Worm (Caenorhabditis elegans) whole organism, young adult: ENCODE results near the gene F42C5.9.
A peak's percentile ranks its signal among the peaks of the same experiment; 100 is the strongest.

Source experiments
- B0261.1 ChIP-seq: sonication (generic microtip); optimal IDR thresholded peaks from 2 replicates; lab custom pipeline; 2016; ENCODE audit warnings: mild to moderate bottlenecking, missing genetic modification characterization, moderate library complexity, missing compliant biosample characterization
- C17E4.6 ChIP-seq: fragments of 200-800 bp; sonication (Bioruptor generic); IDR thresholded peaks from 2 replicates; pipeline ENCODE4 v1.3.6; 2022; ENCODE audit warnings: missing genetic modification reagents, missing genetic modification characterization, missing compliant biosample characterization
- F10E7.11 ChIP-seq: sonication (generic microtip); optimal IDR thresholded peaks from 2 replicates; lab custom pipeline; 2017; ENCODE audit warnings: mild to moderate bottlenecking, missing genetic modification characterization, moderate library complexity, missing compliant biosample characterization
- F22D6.2 ChIP-seq: sonication (generic microtip); optimal IDR thresholded peaks from 2 replicates; lab custom pipeline; 2016; ENCODE audit warnings: mild to moderate bottlenecking, missing genetic modification characterization, missing compliant biosample characterization
- F33H1.4 ChIP-seq: fragments of 200-800 bp; sonication (Bioruptor generic); IDR thresholded peaks from 2 replicates; pipeline ENCODE4 v1.3.6; 2022; ENCODE audit warnings: missing genetic modification reagents, missing genetic modification characterization, missing compliant biosample characterization
- F49E8.2 ChIP-seq: sonication (generic microtip); optimal IDR thresholded peaks from 3 replicates; lab custom pipeline; 2017; ENCODE audit warnings: missing genetic modification characterization, mild to moderate bottlenecking, missing compliant biosample characterization, antibody characterized with exemption, moderate library complexity; ENCODE audit not compliant: insufficient read depth
- F57C9.4 ChIP-seq: sonication (generic microtip); optimal IDR thresholded peaks from 2 replicates; lab custom pipeline; 2017; ENCODE audit warnings: mild to moderate bottlenecking, missing genetic modification characterization, missing compliant biosample characterization
- K11D2.4 ChIP-seq: fragments of 200-800 bp; sonication (Bioruptor generic); IDR thresholded peaks from 2 replicates; pipeline ENCODE4 v1.3.6; 2022; ENCODE audit warnings: missing genetic modification reagents, missing genetic modification characterization, missing compliant biosample characterization
- K12H6.12 ChIP-seq: fragments of 200-800 bp; sonication (Bioruptor generic); optimal IDR thresholded peaks from 2 replicates; lab custom pipeline; 2018; ENCODE audit warnings: mild to moderate bottlenecking, missing genetic modification characterization, missing compliant biosample characterization
- T07F8.4 ChIP-seq: sonication (generic microtip); optimal IDR thresholded peaks from 2 replicates; lab custom pipeline; 2016; ENCODE audit warnings: mild to moderate bottlenecking, missing genetic modification characterization, moderate library complexity, missing compliant biosample characterization
- T26A5.8 ChIP-seq: sonication (generic microtip); optimal IDR thresholded peaks from 2 replicates; lab custom pipeline; 2016; ENCODE audit warnings: missing genetic modification characterization, missing compliant biosample characterization
- Y56A3A.18 ChIP-seq: fragments of 200-800 bp; sonication (Bioruptor generic); IDR thresholded peaks from 2 replicates; pipeline ENCODE4 v1.3.6; 2022; ENCODE audit warnings: missing genetic modification reagents, missing genetic modification characterization, missing compliant biosample characterization
- Y79H2A.3 ChIP-seq: fragments of 200-800 bp; sonication (Bioruptor generic); conservative IDR thresholded peaks from 2 replicates; pipeline ENCODE4 v1.3.6; 2022; ENCODE audit warnings: missing genetic modification reagents, missing genetic modification characterization, missing compliant biosample characterization
- akir-1 ChIP-seq: fragments of 200-800 bp; sonication (Bioruptor generic); optimal IDR thresholded peaks from 2 replicates; lab custom pipeline; 2018; ENCODE audit warnings: mild to moderate bottlenecking, missing genetic modification characterization, moderate library complexity, missing compliant biosample characterization
- ama-1 ChIP-seq, 3 experiments: fragments of 150-350 bp in 1 of 3; sonication (generic microtip) in 2 of 3; optimal IDR thresholded peaks; 2 replicates each; lab custom pipeline; 2014 to 2018; ENCODE audit warnings: missing biosample characterization in 2 of 3, missing genetic modification characterization in 2 of 3, missing genetic modification reagents in 2 of 3
- atf-7 ChIP-seq: sonication (generic microtip); optimal IDR thresholded peaks from 2 replicates; lab custom pipeline; 2017; ENCODE audit warnings: mild to moderate bottlenecking, missing genetic modification characterization, missing compliant biosample characterization
- attf-5 ChIP-seq: fragments of 200-800 bp; sonication (Bioruptor generic); optimal IDR thresholded peaks from 2 replicates; lab custom pipeline; 2018; ENCODE audit warnings: mild to moderate bottlenecking, missing genetic modification characterization, missing compliant biosample characterization
- bed-1 ChIP-seq: fragments of 200-800 bp; sonication (Bioruptor generic); IDR thresholded peaks from 2 replicates; pipeline ENCODE4 v1.3.6; 2022; ENCODE audit warnings: missing genetic modification reagents, missing genetic modification characterization, missing compliant biosample characterization
- cebp-1 ChIP-seq, 2 experiments: fragments of 200-800 bp in 1 of 2; sonication (Bioruptor generic) in 1 of 2; sonication (generic microtip) in 1 of 2; IDR thresholded peaks in 1 of 2; optimal IDR thresholded peaks in 1 of 2; 2 replicates each; pipeline versions ENCODE4 v1.3.6 to Lab custom; 2017 to 2022; ENCODE audit warnings: missing compliant biosample characterization in 2 of 2, missing genetic modification characterization in 2 of 2, mild to moderate bottlenecking in 1 of 2, missing genetic modification reagents in 1 of 2, moderate library complexity in 1 of 2
- ceh-100 ChIP-seq: fragments of 200-800 bp; sonication (Bioruptor generic); IDR thresholded peaks from 2 replicates; pipeline ENCODE4 v1.3.6; 2022; ENCODE audit warnings: missing genetic modification reagents, missing genetic modification characterization, missing compliant biosample characterization
- ceh-27 ChIP-seq: fragments of 200-800 bp; sonication (Bioruptor generic); optimal IDR thresholded peaks from 2 replicates; lab custom pipeline; 2018; ENCODE audit warnings: mild to moderate bottlenecking, missing genetic modification characterization, moderate library complexity, missing compliant biosample characterization
- ceh-40 ChIP-seq: fragments of 200-800 bp; sonication (Bioruptor generic); IDR thresholded peaks from 2 replicates; pipeline ENCODE4 v1.3.6; 2022; ENCODE audit warnings: missing genetic modification characterization, missing compliant biosample characterization
- ceh-79 ChIP-seq: sonication (generic microtip); optimal IDR thresholded peaks from 2 replicates; lab custom pipeline; 2017; ENCODE audit warnings: mild to moderate bottlenecking, missing genetic modification characterization, missing compliant biosample characterization
- dpl-1 ChIP-seq: fragments of 150-350 bp; optimal IDR thresholded peaks from 2 replicates; lab custom pipeline; 2014; ENCODE audit warnings: missing biosample characterization, missing genetic modification reagents, missing genetic modification characterization
- egl-18 ChIP-seq: fragments of 200-800 bp; sonication (Bioruptor generic); IDR thresholded peaks from 2 replicates; pipeline ENCODE4 v1.3.6; 2022; ENCODE audit warnings: missing genetic modification reagents, missing genetic modification characterization, missing compliant biosample characterization
- ekl-4 ChIP-seq: fragments of 200-800 bp; sonication (Bioruptor generic); IDR thresholded peaks from 2 replicates; pipeline ENCODE4 v1.3.6; 2022; ENCODE audit warnings: missing genetic modification reagents, missing genetic modification characterization, missing compliant biosample characterization
- ets-4 ChIP-seq: fragments of 200-800 bp; sonication (Bioruptor generic); optimal IDR thresholded peaks from 2 replicates; lab custom pipeline; 2018; ENCODE audit warnings: mild to moderate bottlenecking, missing genetic modification characterization, missing compliant biosample characterization
- hmg-1.2 ChIP-seq: fragments of 200-800 bp; sonication (Bioruptor generic); IDR thresholded peaks from 2 replicates; pipeline ENCODE4 v1.3.6; 2022; ENCODE audit warnings: missing genetic modification reagents, missing genetic modification characterization, missing compliant biosample characterization
- hmg-20 ChIP-seq: fragments of 200-800 bp; sonication (Bioruptor generic); IDR thresholded peaks from 2 replicates; pipeline ENCODE4 v1.3.6; 2022; ENCODE audit warnings: missing genetic modification reagents, missing genetic modification characterization, missing compliant biosample characterization
- lag-1 ChIP-seq: fragments of 200-800 bp; sonication (Bioruptor generic); IDR thresholded peaks from 2 replicates; pipeline ENCODE4 v1.3.6; 2022; ENCODE audit warnings: missing genetic modification reagents, missing genetic modification characterization, missing compliant biosample characterization
- lin-26 ChIP-seq: fragments of 200-800 bp; sonication (Bioruptor generic); IDR thresholded peaks from 2 replicates; pipeline ENCODE4 v1.3.6; 2022; ENCODE audit warnings: missing genetic modification reagents, missing genetic modification characterization, missing compliant biosample characterization
- lin-40 ChIP-seq: sonication (generic microtip); optimal IDR thresholded peaks from 2 replicates; lab custom pipeline; 2016; ENCODE audit warnings: missing genetic modification characterization, mild to moderate bottlenecking, missing compliant biosample characterization, missing genotype, missing genetic modification reagents
- lir-1 ChIP-seq: fragments of 200-800 bp; sonication (Bioruptor generic); conservative IDR thresholded peaks from 2 replicates; pipeline ENCODE4 v1.3.6; 2022; ENCODE audit warnings: missing genetic modification reagents, missing genetic modification characterization, missing compliant biosample characterization
- lsl-1 ChIP-seq: fragments of 200-800 bp; sonication (Bioruptor generic); optimal IDR thresholded peaks from 2 replicates; lab custom pipeline; 2018; ENCODE audit warnings: mild to moderate bottlenecking, missing genetic modification characterization, moderate library complexity, missing compliant biosample characterization
- madf-3 ChIP-seq: fragments of 200-800 bp; sonication (Bioruptor generic); IDR thresholded peaks from 2 replicates; pipeline ENCODE4 v1.3.6; 2022; ENCODE audit warnings: missing genetic modification reagents, missing genetic modification characterization, missing compliant biosample characterization
- nfya-1 ChIP-seq: sonication (generic microtip); optimal IDR thresholded peaks from 2 replicates; lab custom pipeline; 2017; ENCODE audit warnings: antibody characterized with exemption, missing compliant biosample characterization, missing genetic modification characterization, borderline replicate concordance; ENCODE audit not compliant: insufficient read depth
- nhr-120 ChIP-seq: fragments of 200-800 bp; sonication (Bioruptor generic); IDR thresholded peaks from 2 replicates; pipeline ENCODE4 v1.3.6; 2022; ENCODE audit warnings: missing genetic modification characterization, missing compliant biosample characterization
- pbrm-1 ChIP-seq: fragments of 200-800 bp; sonication (Bioruptor generic); IDR thresholded peaks from 2 replicates; pipeline ENCODE4 v1.3.6; 2022; ENCODE audit warnings: missing genetic modification reagents, missing genetic modification characterization, missing compliant biosample characterization
- rcor-1 ChIP-seq: fragments of 200-800 bp; sonication (Bioruptor generic); IDR thresholded peaks from 2 replicates; pipeline ENCODE4 v1.3.6; 2022; ENCODE audit warnings: missing genetic modification reagents, missing genetic modification characterization, missing compliant biosample characterization
- repo-1 ChIP-seq: sonication (generic microtip); optimal IDR thresholded peaks from 2 replicates; lab custom pipeline; 2017; ENCODE audit warnings: mild to moderate bottlenecking, missing genetic modification characterization, missing compliant biosample characterization
- sdz-38 ChIP-seq: sonication (generic microtip); optimal IDR thresholded peaks from 2 replicates; lab custom pipeline; 2016; ENCODE audit warnings: missing genotype, missing genetic modification characterization, missing compliant biosample characterization
- somi-1 ChIP-seq: fragments of 200-800 bp; sonication (Bioruptor generic); optimal IDR thresholded peaks from 2 replicates; lab custom pipeline; 2018; ENCODE audit warnings: mild to moderate bottlenecking, missing genetic modification characterization, missing compliant biosample characterization
- sptf-2 ChIP-seq: fragments of 200-800 bp; sonication (Bioruptor generic); optimal IDR thresholded peaks from 2 replicates; lab custom pipeline; 2018; ENCODE audit warnings: mild to moderate bottlenecking, missing genetic modification characterization, missing compliant biosample characterization
- tlf-1 ChIP-seq: fragments of 200-800 bp; sonication (Bioruptor generic); optimal IDR thresholded peaks from 2 replicates; lab custom pipeline; 2018; ENCODE audit warnings: mild to moderate bottlenecking, missing genetic modification characterization, missing compliant biosample characterization
- ztf-22 ChIP-seq: fragments of 200-800 bp; sonication (Bioruptor generic); optimal IDR thresholded peaks from 2 replicates; lab custom pipeline; 2018; ENCODE audit warnings: mild to moderate bottlenecking, missing genetic modification characterization, moderate library complexity, missing compliant biosample characterization
- ztf-3 ChIP-seq: fragments of 200-800 bp; sonication (Bioruptor generic); optimal IDR thresholded peaks from 2 replicates; lab custom pipeline; 2018; ENCODE audit warnings: mild to moderate bottlenecking, missing genetic modification characterization, missing compliant biosample characterization

The F42C5.9 gene

DNA sequence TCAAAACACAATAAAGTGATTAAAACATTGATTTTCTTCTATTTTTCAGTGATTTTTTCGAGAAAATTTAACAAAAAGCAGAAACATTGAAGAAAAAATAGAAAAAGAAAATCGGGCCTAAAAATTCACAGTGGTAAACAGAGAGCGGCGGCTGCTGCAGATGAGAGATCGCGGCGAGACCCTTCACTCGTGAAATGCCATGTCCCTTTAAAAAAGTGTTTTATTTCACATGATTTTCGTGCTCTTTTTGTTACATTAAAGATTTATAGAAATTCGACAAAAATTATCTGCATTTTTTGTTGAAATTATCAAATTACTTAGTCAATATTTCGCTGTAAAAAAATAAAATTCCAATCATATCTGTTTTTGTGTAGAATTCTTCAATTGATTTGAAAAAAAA lies 2.9 kb downstream of the F42C5.9 start (continued):
- no peak for TF ChIP-seq lag-1
- TF ChIP-seq F57C9.4 (tag; lab: Kevin White, UChicago): no peak
- peak; percentile 29 for TF ChIP-seq repo-1 (tag; lab: Kevin White, UChicago)
- no peak for TF ChIP-seq dpl-1 (GFP tag; lab: Kevin White, UChicago)
- peak; percentile 49 for TF ChIP-seq lin-40 (tag; lab: Kevin White, UChicago)
- no peak for TF ChIP-seq K12H6.12
- TF ChIP-seq hmg-20 (GFP tag; lab: Robert Waterston, UW): no peak
- no peak for TF ChIP-seq cebp-1 (GFP tag; IDR thresholded peaks at IDR 0.05; lab: Robert Waterston, UW)
- TF ChIP-seq cebp-1 (tag; optimal IDR thresholded peaks at IDR 0.05; lab: Kevin White, UChicago): peak; percentile 52
- TF ChIP-seq hmg-1.2: peak; percentile 44; the same call in 1 of the 2 replicates
- TF ChIP-seq, all 124 proteins: peak for 20

DNA sequence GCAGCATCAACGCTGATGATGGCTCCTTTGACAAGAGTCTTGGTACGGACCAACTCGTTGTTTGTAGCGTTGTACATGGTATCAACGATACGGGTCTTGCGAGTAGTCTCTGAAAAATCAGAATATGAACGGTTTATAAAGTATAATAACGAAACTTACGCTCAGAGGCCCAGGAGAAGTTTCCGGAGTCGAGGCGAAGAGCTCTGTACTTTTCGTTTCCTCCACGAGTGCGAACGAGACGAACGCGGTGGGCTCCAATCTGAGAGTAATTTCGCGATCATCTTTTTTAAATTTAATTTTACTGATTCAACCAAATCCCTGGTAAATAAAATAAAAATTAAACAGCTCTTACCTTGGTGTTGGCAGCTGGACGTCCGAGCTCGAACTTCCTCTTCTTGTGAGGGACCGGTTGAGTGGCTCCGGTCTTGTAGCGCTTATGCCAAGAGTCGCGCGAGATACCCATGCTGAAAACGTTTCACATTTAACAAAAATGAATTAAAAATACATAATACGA lies 3.4 kb downstream of the F42C5.9 start, which contains the start of gene rps-8:
TSS of gene rps-8 (minus strand) at position 464 of the 514 bp plus-strand sequence.
- TF ChIP-seq ztf-22 (GFP tag; lab: Kevin White, UChicago) (no peak), ceh-27 (GFP tag; lab: Kevin White, UChicago) (no peak), K11D2.4 (GFP tag; lab: Robert Waterston, UW) (no peak), pbrm-1 (GFP tag; lab: Robert Waterston, UW) (no peak), F10E7.11 (tag; lab: Kevin White, UChicago) (no peak), ets-4 (GFP tag; lab: Kevin White, UChicago) (no peak), ama-1 (optimal IDR thresholded peaks at IDR 0.05; lab: Kevin White, UChicago) (no peak), ama-1 (GFP tag; optimal IDR thresholded peaks at IDR 0.05; lab: Kevin White, UChicago) (no peak), Y56A3A.18 (GFP tag; lab: Robert Waterston, UW) (no peak), atf-7 (tag; lab: Kevin White, UChicago) (no peak), K12H6.12 (no peak), tlf-1 (GFP tag; lab: Kevin White, UChicago) (no peak), F49E8.2 (tag; lab: Kevin White, UChicago) (no peak), somi-1 (GFP tag; lab: Kevin White, UChicago) (no peak), T07F8.4 (no peak), lin-26 (GFP tag; lab: Robert Waterston, UW) (peak; percentile 42; the same call in 1 of the 2 replicates), lsl-1 (GFP tag; lab: Kevin White, UChicago) (peak; percentile 30), attf-5 (GFP tag; lab: Kevin White, UChicago) (no peak), madf-3 (GFP tag; lab: Robert Waterston, UW) (no peak), F33H1.4 (GFP tag; lab: Robert Waterston, UW) (peak; percentile 25; the same call in 1 of the 2 replicates), F22D6.2 (no peak), ceh-40 (GFP tag; lab: Robert Waterston, UW) (peak; percentile 62; the same call in 1 of the 2 replicates), ekl-4 (GFP tag; lab: Robert Waterston, UW) (0 out of 2 replicates have a peak, but pooled peaks have one; percentile 24), ztf-3 (GFP tag; lab: Kevin White, UChicago) (no peak), repo-1 (tag; lab: Kevin White, UChicago) (no peak), B0261.1 (tag; lab: Kevin White, UChicago) (no peak), nhr-120 (GFP tag; lab: Robert Waterston, UW) (no peak), F57C9.4 (tag; lab: Kevin White, UChicago) (no peak), sptf-2 (GFP tag; lab: Kevin White, UChicago) (peak; percentile 29), T26A5.8 (tag; lab: Kevin White, UChicago) (no peak), ceh-100 (GFP tag; lab: Robert Waterston, UW) (0 out of 2 replicates have a peak, but pooled peaks have one; percentile 34), ceh-79 (tag; lab: Kevin White, UChicago) (no peak), nfya-1 (tag; lab: Kevin White, UChicago) (no peak), lir-1 (GFP tag; lab: Robert Waterston, UW) (no peak), C17E4.6 (no peak), egl-18 (0 out of 2 replicates have a peak, but pooled peaks have one; percentile 21), rcor-1 (GFP tag; lab: Robert Waterston, UW) (no peak), Y79H2A.3 (GFP tag; lab: Robert Waterston, UW) (0 out of 2 replicates have a peak, but pooled peaks have one; percentile 15), bed-1 (no peak), sdz-38 (tag; lab: Kevin White, UChicago) (no peak), akir-1 (GFP tag; lab: Kevin White, UChicago) (no peak)
